Worm (Caenorhabditis elegans): ENCODE data around the gene Y105C5A.1.

ce11 chrIV:15591975-15592374 is 27.7 kb upstream of the Y105C5A.1 start:
- TF ChIP-seq unc-62 (GFP tag; optimal IDR thresholded peaks at IDR 0.05) (no peak), ztf-22 (GFP tag; optimal IDR thresholded peaks at IDR 0.05) (no peak), ceh-100 (GFP tag; IDR thresholded peaks at IDR 0.05) (no peak), C06A6.2 (GFP tag; conservative IDR thresholded peaks at IDR 0.05) (no peak), F49E8.2 (tag; optimal IDR thresholded peaks at IDR 0.05; ENCODE audit: insufficient read depth) (no peak)

Data from whole organism, young adult.